Worm (Caenorhabditis elegans) whole organism, mixed stage, embryonic: ENCODE data around the gene fkh-9.

Source experiments
- drap-1 ChIP-seq: fragments of 200-800 bp; sonication (Bioruptor generic); optimal IDR thresholded peaks from 3 replicates; lab custom pipeline; 2018; ENCODE audit warnings: mild to moderate bottlenecking, missing genetic modification characterization, missing compliant biosample characterization
- elt-3 ChIP-seq: fragments of 150-350 bp; optimal IDR thresholded peaks from 2 replicates; lab custom pipeline; 2014; ENCODE audit warnings: missing biosample characterization, missing genetic modification characterization
- hlh-1 ChIP-seq: fragments of 150-350 bp; optimal IDR thresholded peaks from 2 replicates; lab custom pipeline; 2014; ENCODE audit warnings: missing biosample characterization, missing genetic modification reagents, missing genetic modification characterization
- mep-1 ChIP-seq: fragments of 150-350 bp; optimal IDR thresholded peaks from 2 replicates; lab custom pipeline; 2017; ENCODE audit warnings: missing biosample characterization, missing genetic modification reagents, missing genetic modification characterization, inconsistent platforms
- nhr-28 ChIP-seq: fragments of 150-350 bp; optimal IDR thresholded peaks from 2 replicates; lab custom pipeline; 2014; ENCODE audit warnings: missing biosample characterization, missing genetic modification characterization
- nhr-76 ChIP-seq: sonication (generic microtip); optimal IDR thresholded peaks from 2 replicates; lab custom pipeline; 2017; ENCODE audit warnings: missing biosample characterization, missing genetic modification characterization
- pha-4 ChIP-seq: fragments of 150-350 bp; optimal IDR thresholded peaks from 2 replicates; lab custom pipeline; 2018; ENCODE audit warnings: missing biosample characterization, missing genetic modification reagents, missing genetic modification characterization
- snpc-4 ChIP-seq: fragments of 150-350 bp; optimal IDR thresholded peaks from 2 replicates; lab custom pipeline; 2014; ENCODE audit warnings: missing biosample characterization, missing genetic modification characterization
- sptf-1 ChIP-seq: sonication (generic microtip); optimal IDR thresholded peaks from 2 replicates; lab custom pipeline; 2017; ENCODE audit warnings: mild to moderate bottlenecking, missing genetic modification characterization, moderate library complexity, missing compliant biosample characterization
- tbx-8 ChIP-seq: fragments of 200-800 bp; sonication (Bioruptor generic); optimal IDR thresholded peaks from 2 replicates; lab custom pipeline; 2018; ENCODE audit warnings: mild to moderate bottlenecking, missing genetic modification characterization, moderate library complexity, missing compliant biosample characterization
- unc-39 ChIP-seq: fragments of 150-350 bp; optimal IDR thresholded peaks from 2 replicates; lab custom pipeline; 2014; ENCODE audit warnings: missing biosample characterization, missing genetic modification characterization
- unc-62 ChIP-seq: fragments of 150-350 bp; optimal IDR thresholded peaks from 2 replicates; lab custom pipeline; 2014; ENCODE audit warnings: missing biosample characterization, missing genetic modification reagents, missing genetic modification characterization
- ztf-11 ChIP-seq: fragments of 150-350 bp; optimal IDR thresholded peaks from 2 replicates; lab custom pipeline; 2014; ENCODE audit warnings: missing biosample characterization, missing genetic modification characterization

- TF ChIP-seq unc-39 (no peak), mep-1 (tag; lab: Kevin White, UChicago) (no peak), unc-62 (no peak), elt-3 (tag; lab: Kevin White, UChicago) (no peak), snpc-4 (no peak), tbx-8 (GFP tag; lab: Kevin White, UChicago) (no peak), drap-1 (GFP tag; lab: Kevin White, UChicago) (no peak), ztf-11 (tag; lab: Kevin White, UChicago) (no peak), hlh-1 (tag; lab: Kevin White, UChicago) (no peak), sptf-1 (tag; lab: Kevin White, UChicago) (no peak), nhr-28 (no peak), nhr-76 (tag; lab: Kevin White, UChicago) (no peak), pha-4 (tag; lab: Kevin White, UChicago) (no peak)
Observed at ce11 chrX:3797882-3798281, 28.9 kb downstream of the fkh-9 start, which contains the start of gene abu-10.
